Fruit fly (Drosophila melanogaster): ENCODE results near the gene r-cup.

The r-cup gene

dm6 chrX:21071693-21072357 is 46.1 kb upstream of the r-cup start:
- TF ChIP-seq sage (GFP tag; optimal IDR thresholded peaks at IDR 0.05) = no peak
- TF ChIP-seq pan (optimal IDR thresholded peaks at IDR 0.05) = no peak
- TF ChIP-seq rgr (GFP tag; optimal IDR thresholded peaks at IDR 0.05) = peak; percentile 8
- TF ChIP-seq dsf (GFP tag; optimal IDR thresholded peaks at IDR 0.05; ENCODE audit: borderline replicate concordance) = no peak
- no peak for TF ChIP-seq tai (GFP tag; optimal IDR thresholded peaks at IDR 0.05)
- no peak for TF ChIP-seq Hnf4 (GFP tag; optimal IDR thresholded peaks at IDR 0.05)
- no peak for TF ChIP-seq ey (GFP tag; optimal IDR thresholded peaks at IDR 0.05)
- no peak for TF ChIP-seq brk (GFP tag; optimal IDR thresholded peaks at IDR 0.05)
- TF ChIP-seq Abd-B (GFP tag; optimal IDR thresholded peaks at IDR 0.05) = no peak
- no peak for TF ChIP-seq CG9705 (GFP tag; optimal IDR thresholded peaks at IDR 0.05)
- no peak for TF ChIP-seq jim (GFP tag; optimal IDR thresholded peaks at IDR 0.05)
- TF ChIP-seq Mio (GFP tag; optimal IDR thresholded peaks at IDR 0.05) = no peak
- TF ChIP-seq usp (GFP tag; optimal IDR thresholded peaks at IDR 0.05) = no peak
- TF ChIP-seq Dif (GFP tag; optimal IDR thresholded peaks at IDR 0.05; ENCODE audit: partially characterized antibody) = peak; percentile 38
- TF ChIP-seq GATAd (GFP tag; optimal IDR thresholded peaks at IDR 0.05) = no peak
- TF ChIP-seq psq (GFP tag; optimal IDR thresholded peaks at IDR 0.05) = peak; percentile 46
- TF ChIP-seq br (GFP tag; optimal IDR thresholded peaks at IDR 0.05) = peak; percentile 50
- no peak for TF ChIP-seq Hr78 (GFP tag; optimal IDR thresholded peaks at IDR 0.05)
- no peak for TF ChIP-seq HLH106 (tag; optimal IDR thresholded peaks at IDR 0.05)
- peak; percentile 26 for TF ChIP-seq CrebA (GFP tag; optimal IDR thresholded peaks at IDR 0.05; ENCODE audit: borderline replicate concordance)
- TF ChIP-seq Rel (GFP tag; optimal IDR thresholded peaks at IDR 0.05) = no peak
- peak; percentile 55 for TF ChIP-seq Rel (tag; optimal IDR thresholded peaks at IDR 0.05)
- TF ChIP-seq sv (GFP tag; optimal IDR thresholded peaks at IDR 0.05) = no peak
- no peak for TF ChIP-seq Dfd (GFP tag; optimal IDR thresholded peaks at IDR 0.05)
- peak; percentile 38 for TF ChIP-seq h (GFP tag; optimal IDR thresholded peaks at IDR 0.05)
- no peak for TF ChIP-seq Myc (optimal IDR thresholded peaks at IDR 0.05)
- TF ChIP-seq foxo (GFP tag; optimal IDR thresholded peaks at IDR 0.05) = no peak
- TF ChIP-seq lola (GFP tag; optimal IDR thresholded peaks at IDR 0.05) = no peak
- no peak for TF ChIP-seq Jra (GFP tag; optimal IDR thresholded peaks at IDR 0.05)
- no peak for TF ChIP-seq dmrt93B (GFP tag; optimal IDR thresholded peaks at IDR 0.05)
- TF ChIP-seq Vsx2 (GFP tag; optimal IDR thresholded peaks at IDR 0.05; ENCODE audit: partially characterized antibody) = no peak
- TF ChIP-seq fru (GFP tag; optimal IDR thresholded peaks at IDR 0.05) = peak; percentile 53
- TF ChIP-seq CG32264 (GFP tag; optimal IDR thresholded peaks at IDR 0.05) = no peak
- no peak for TF ChIP-seq N (GFP tag; optimal IDR thresholded peaks at IDR 0.05)
- TF ChIP-seq Sp1 (GFP tag; optimal IDR thresholded peaks at IDR 0.05) = no peak
- TF ChIP-seq Hr83 (GFP tag; optimal IDR thresholded peaks at IDR 0.05; ENCODE audit: poor library complexity, severe bottlenecking) = peak; percentile 7
- TF ChIP-seq dl (GFP tag; optimal IDR thresholded peaks at IDR 0.05; ENCODE audit: insufficient read depth in 1 of 2, partially characterized antibody in 2 of 2) = peak in 1 of 2 experiments; percentile 67
- no peak for TF ChIP-seq woc (GFP tag; optimal IDR thresholded peaks at IDR 0.05)
- no peak for TF ChIP-seq OdsH (GFP tag; optimal IDR thresholded peaks at IDR 0.05)

dm6 chrX:21067908-21068307 is 42.2 kb upstream of the r-cup start:
- TF ChIP-seq Rel (GFP tag; optimal IDR thresholded peaks at IDR 0.05) = no peak
- TF ChIP-seq Rel (tag; optimal IDR thresholded peaks at IDR 0.05) = no peak
- TF ChIP-seq Hr78 (GFP tag; optimal IDR thresholded peaks at IDR 0.05) = no peak
- TF ChIP-seq fru (GFP tag; optimal IDR thresholded peaks at IDR 0.05) = peak; percentile 8
- no peak for TF ChIP-seq Hr83 (GFP tag; optimal IDR thresholded peaks at IDR 0.05; ENCODE audit: poor library complexity, severe bottlenecking)
- TF ChIP-seq psq (GFP tag; optimal IDR thresholded peaks at IDR 0.05) = peak; percentile 6
- no peak for TF ChIP-seq ey (GFP tag; optimal IDR thresholded peaks at IDR 0.05)
- no peak for TF ChIP-seq sv (GFP tag; optimal IDR thresholded peaks at IDR 0.05)
- TF ChIP-seq foxo (GFP tag; optimal IDR thresholded peaks at IDR 0.05) = peak in 1 of 2 experiments; percentile 19
- TF ChIP-seq GATAd (GFP tag; optimal IDR thresholded peaks at IDR 0.05) = no peak
- TF ChIP-seq rgr (GFP tag; optimal IDR thresholded peaks at IDR 0.05) = no peak
- TF ChIP-seq Dfd (GFP tag; optimal IDR thresholded peaks at IDR 0.05) = no peak
- no peak for TF ChIP-seq br (GFP tag; optimal IDR thresholded peaks at IDR 0.05)
- TF ChIP-seq Myc (optimal IDR thresholded peaks at IDR 0.05) = no peak
- TF ChIP-seq lola (GFP tag; optimal IDR thresholded peaks at IDR 0.05) = no peak
- no peak for TF ChIP-seq Vsx2 (GFP tag; optimal IDR thresholded peaks at IDR 0.05; ENCODE audit: partially characterized antibody)
- TF ChIP-seq OdsH (GFP tag; optimal IDR thresholded peaks at IDR 0.05) = no peak
- TF ChIP-seq brk (GFP tag; optimal IDR thresholded peaks at IDR 0.05) = peak; percentile 33
- peak; percentile 1 for TF ChIP-seq tai (GFP tag; optimal IDR thresholded peaks at IDR 0.05)
- TF ChIP-seq Mio (GFP tag; optimal IDR thresholded peaks at IDR 0.05) = no peak
- TF ChIP-seq dmrt93B (GFP tag; optimal IDR thresholded peaks at IDR 0.05) = peak; percentile 22
- TF ChIP-seq sage (GFP tag; optimal IDR thresholded peaks at IDR 0.05) = no peak
